Fruit fly (Drosophila melanogaster) whole organism, adult: ENCODE results near the gene Sema5c.

Experiments used
- CG33017 ChIP-seq: fragments of 200-800 bp; sonication (Bioruptor generic); optimal IDR thresholded peaks from 2 replicates; lab custom pipeline; 2018; ENCODE audit warnings: missing biosample characterization, mild to moderate bottlenecking, missing genetic modification characterization, moderate library complexity
- CG5204 ChIP-seq: fragments of 200-800 bp; sonication (Bioruptor generic); optimal IDR thresholded peaks from 2 replicates; lab custom pipeline; 2016; ENCODE audit warnings: missing biosample characterization, missing genetic modification characterization
- CG7045 ChIP-seq: fragments of 200-800 bp; sonication (Bioruptor generic); optimal IDR thresholded peaks from 2 replicates; lab custom pipeline; 2017; ENCODE audit warnings: missing biosample characterization, mild to moderate bottlenecking, missing genetic modification characterization
- CG7101 ChIP-seq: fragments of 200-800 bp; sonication (Bioruptor generic); optimal IDR thresholded peaks from 2 replicates; lab custom pipeline; 2018; ENCODE audit warnings: missing biosample characterization, mild to moderate bottlenecking, missing genetic modification characterization, moderate library complexity
- Clk ChIP-seq: fragments of 200-800 bp; sonication (Bioruptor generic); optimal IDR thresholded peaks from 2 replicates; lab custom pipeline; 2017; ENCODE audit warnings: missing biosample characterization, missing genetic modification characterization
- Hr96 ChIP-seq: fragments of 200-800 bp; sonication (Bioruptor generic); optimal IDR thresholded peaks from 2 replicates; lab custom pipeline; 2016; ENCODE audit warnings: missing biosample characterization, missing genetic modification characterization
- Mnt ChIP-seq: fragments of 200-800 bp; sonication (Bioruptor generic); optimal IDR thresholded peaks from 2 replicates; lab custom pipeline; 2016; ENCODE audit warnings: missing biosample characterization, mild to moderate bottlenecking, missing genetic modification characterization
- cic ChIP-seq: fragments of 200-800 bp; sonication (Bioruptor generic); optimal IDR thresholded peaks from 2 replicates; lab custom pipeline; 2017; ENCODE audit warnings: missing biosample characterization, mild to moderate bottlenecking, missing genetic modification characterization, moderate library complexity
- cnc ChIP-seq, 2 experiments: fragments of >200 bp; optimal IDR thresholded peaks; 2 replicates each; lab custom pipeline; 2017
- kay ChIP-seq: fragments of 200-800 bp; sonication (Bioruptor generic); peaks from one replicate; lab custom pipeline; 2016; ENCODE audit warnings: missing biosample characterization, missing genetic modification characterization, borderline replicate concordance
- pad ChIP-seq: fragments of 200-800 bp; sonication (Bioruptor generic); optimal IDR thresholded peaks from 3 replicates; lab custom pipeline; 2017; ENCODE audit warnings: missing biosample characterization, missing genetic modification characterization, mild to moderate bottlenecking, moderate library complexity, missing genetic modification reagents
- toe ChIP-seq: fragments of 200-800 bp; sonication (Bioruptor generic); optimal IDR thresholded peaks from 2 replicates; lab custom pipeline; 2016; ENCODE audit warnings: missing biosample characterization, missing genetic modification characterization

dm6 chr3L:12118631-12119030, 37.0 kb upstream of the Sema5c start:
- TF ChIP-seq cic (GFP tag; lab: Kevin White, UChicago) (no peak), CG33017 (tag; lab: Kevin White, UChicago) (no peak), pad (GFP tag; lab: Kevin White, UChicago) (no peak), CG7045 (no peak), Hr96 (GFP tag; lab: Kevin White, UChicago) (no peak), toe (GFP tag; lab: Kevin White, UChicago) (no peak), kay (GFP tag; lab: Kevin White, UChicago) (no peak), cnc (optimal IDR thresholded peaks at IDR 0.05; lab: Kevin White, UChicago) (no peak), Clk (no peak), CG7101 (no peak), CG5204 (no peak), Mnt (GFP tag; lab: Kevin White, UChicago) (no peak)
